Worm (Caenorhabditis elegans) whole organism, young adult: ENCODE measurements around the gene F36G9.13.

Experiments used
- B0035.1 ChIP-seq: sonication (generic microtip); optimal IDR thresholded peaks from 2 replicates; lab custom pipeline; 2016; ENCODE audit warnings: missing genetic modification characterization, mild to moderate bottlenecking, missing compliant biosample characterization, missing genotype, missing genetic modification reagents
- C06A6.2 ChIP-seq: fragments of 200-800 bp; sonication (Bioruptor generic); conservative IDR thresholded peaks from 2 replicates; pipeline ENCODE4 v1.3.6; 2022; ENCODE audit warnings: missing genetic modification characterization, missing compliant biosample characterization
- F10E7.11 ChIP-seq: sonication (generic microtip); optimal IDR thresholded peaks from 2 replicates; lab custom pipeline; 2017; ENCODE audit warnings: mild to moderate bottlenecking, missing genetic modification characterization, moderate library complexity, missing compliant biosample characterization
- F39B2.1 ChIP-seq: fragments of 200-800 bp; sonication (Bioruptor generic); IDR thresholded peaks from 2 replicates; pipeline ENCODE4 v1.3.6; 2022; ENCODE audit warnings: missing genetic modification reagents, missing genetic modification characterization, missing compliant biosample characterization
- F57A8.1 ChIP-seq: fragments of 200-800 bp; sonication (Bioruptor generic); optimal IDR thresholded peaks from 2 replicates; lab custom pipeline; 2018; ENCODE audit warnings: mild to moderate bottlenecking, missing genetic modification characterization, moderate library complexity, missing compliant biosample characterization
- ama-1 ChIP-seq, 3 experiments: fragments of 150-350 bp in 1 of 3; sonication (generic microtip) in 2 of 3; optimal IDR thresholded peaks; 2 replicates each; lab custom pipeline; 2014 to 2018; ENCODE audit warnings: missing biosample characterization in 2 of 3, missing genetic modification characterization in 2 of 3, missing genetic modification reagents in 2 of 3
- aptf-2 ChIP-seq: fragments of 200-800 bp; sonication (Bioruptor generic); conservative IDR thresholded peaks from 2 replicates; pipeline ENCODE4 v1.3.6; 2022; ENCODE audit warnings: missing genetic modification reagents, missing genetic modification characterization, missing compliant biosample characterization
- attf-5 ChIP-seq: fragments of 200-800 bp; sonication (Bioruptor generic); optimal IDR thresholded peaks from 2 replicates; lab custom pipeline; 2018; ENCODE audit warnings: mild to moderate bottlenecking, missing genetic modification characterization, missing compliant biosample characterization
- cebp-2 ChIP-seq: fragments of 200-800 bp; sonication (Bioruptor generic); IDR thresholded peaks from 2 replicates; pipeline ENCODE4 v1.3.6; 2022; ENCODE audit warnings: missing genetic modification characterization, missing compliant biosample characterization
- ceh-100 ChIP-seq: fragments of 200-800 bp; sonication (Bioruptor generic); IDR thresholded peaks from 2 replicates; pipeline ENCODE4 v1.3.6; 2022; ENCODE audit warnings: missing genetic modification reagents, missing genetic modification characterization, missing compliant biosample characterization
- ceh-40 ChIP-seq: fragments of 200-800 bp; sonication (Bioruptor generic); IDR thresholded peaks from 2 replicates; pipeline ENCODE4 v1.3.6; 2022; ENCODE audit warnings: missing genetic modification characterization, missing compliant biosample characterization
- ceh-58 ChIP-seq: fragments of 200-800 bp; sonication (Bioruptor generic); IDR thresholded peaks from 2 replicates; pipeline ENCODE4 v1.3.6; 2022; ENCODE audit warnings: missing genetic modification characterization, missing compliant biosample characterization
- die-1 ChIP-seq: sonication (generic microtip); optimal IDR thresholded peaks from 2 replicates; lab custom pipeline; 2016; ENCODE audit warnings: missing genotype, mild to moderate bottlenecking, missing genetic modification characterization, missing compliant biosample characterization
- dpff-1 ChIP-seq: sonication (generic microtip); optimal IDR thresholded peaks from 2 replicates; lab custom pipeline; 2017; ENCODE audit warnings: mild to moderate bottlenecking, missing genetic modification characterization, missing compliant biosample characterization
- efl-1 ChIP-seq: fragments of 150-350 bp; optimal IDR thresholded peaks from 2 replicates; lab custom pipeline; 2014; ENCODE audit warnings: missing biosample characterization, missing genetic modification reagents, missing genetic modification characterization
- egl-18 ChIP-seq: fragments of 200-800 bp; sonication (Bioruptor generic); IDR thresholded peaks from 2 replicates; pipeline ENCODE4 v1.3.6; 2022; ENCODE audit warnings: missing genetic modification reagents, missing genetic modification characterization, missing compliant biosample characterization
- ekl-4 ChIP-seq: fragments of 200-800 bp; sonication (Bioruptor generic); IDR thresholded peaks from 2 replicates; pipeline ENCODE4 v1.3.6; 2022; ENCODE audit warnings: missing genetic modification reagents, missing genetic modification characterization, missing compliant biosample characterization
- ets-4 ChIP-seq: fragments of 200-800 bp; sonication (Bioruptor generic); optimal IDR thresholded peaks from 2 replicates; lab custom pipeline; 2018; ENCODE audit warnings: mild to moderate bottlenecking, missing genetic modification characterization, missing compliant biosample characterization
- fkh-3 ChIP-seq: sonication (generic microtip); optimal IDR thresholded peaks from 2 replicates; lab custom pipeline; 2016; ENCODE audit warnings: mild to moderate bottlenecking, missing genetic modification characterization, missing compliant biosample characterization
- him-1 ChIP-seq: sonication (generic microtip); optimal IDR thresholded peaks from 2 replicates; lab custom pipeline; 2016; ENCODE audit warnings: missing genotype, missing genetic modification reagents, missing genetic modification characterization, missing compliant biosample characterization
- hlh-26 ChIP-seq: fragments of 200-800 bp; sonication (Bioruptor generic); conservative IDR thresholded peaks from 2 replicates; pipeline ENCODE4 v1.3.6; 2022; ENCODE audit warnings: missing genetic modification reagents, missing genetic modification characterization, missing compliant biosample characterization
- hmg-1.2 ChIP-seq: fragments of 200-800 bp; sonication (Bioruptor generic); IDR thresholded peaks from 2 replicates; pipeline ENCODE4 v1.3.6; 2022; ENCODE audit warnings: missing genetic modification reagents, missing genetic modification characterization, missing compliant biosample characterization
- let-526 ChIP-seq: fragments of 200-800 bp; sonication (Bioruptor generic); IDR thresholded peaks from 2 replicates; pipeline ENCODE4 v1.3.6; 2022; ENCODE audit warnings: missing genetic modification reagents, missing genetic modification characterization, missing compliant biosample characterization
- lin-54 ChIP-seq: fragments of 200-800 bp; sonication (Bioruptor generic); optimal IDR thresholded peaks from 2 replicates; lab custom pipeline; 2018; ENCODE audit warnings: mild to moderate bottlenecking, missing genetic modification characterization, missing compliant biosample characterization
- lir-1 ChIP-seq: fragments of 200-800 bp; sonication (Bioruptor generic); conservative IDR thresholded peaks from 2 replicates; pipeline ENCODE4 v1.3.6; 2022; ENCODE audit warnings: missing genetic modification reagents, missing genetic modification characterization, missing compliant biosample characterization
- lsl-1 ChIP-seq: fragments of 200-800 bp; sonication (Bioruptor generic); optimal IDR thresholded peaks from 2 replicates; lab custom pipeline; 2018; ENCODE audit warnings: mild to moderate bottlenecking, missing genetic modification characterization, moderate library complexity, missing compliant biosample characterization
- madf-3 ChIP-seq: fragments of 200-800 bp; sonication (Bioruptor generic); IDR thresholded peaks from 2 replicates; pipeline ENCODE4 v1.3.6; 2022; ENCODE audit warnings: missing genetic modification reagents, missing genetic modification characterization, missing compliant biosample characterization
- nfyb-1 ChIP-seq: fragments of 200-800 bp; sonication (Bioruptor generic); IDR thresholded peaks from 2 replicates; pipeline ENCODE4 v1.3.6; 2022; ENCODE audit warnings: missing genetic modification reagents, missing genetic modification characterization, missing compliant biosample characterization
- nhr-179 ChIP-seq: sonication (generic microtip); optimal IDR thresholded peaks from 2 replicates; lab custom pipeline; 2016; ENCODE audit warnings: mild to moderate bottlenecking, missing genetic modification characterization, missing compliant biosample characterization
- pha-4 ChIP-seq: fragments of 150-350 bp; sonication (generic microtip); optimal IDR thresholded peaks from 2 replicates; lab custom pipeline; 2014; ENCODE audit warnings: missing biosample characterization, missing genetic modification reagents, missing genetic modification characterization
- sea-2 ChIP-seq: fragments of 200-800 bp; sonication (Bioruptor generic); IDR thresholded peaks from 2 replicates; pipeline ENCODE4 v1.3.6; 2022; ENCODE audit warnings: missing genetic modification characterization, missing compliant biosample characterization
- snpc-4 ChIP-seq, 5 experiments: fragments of 150-350 bp in 1 of 5; sonication (generic microtip) in 4 of 5; optimal IDR thresholded peaks; 2 replicates each; lab custom pipeline; 2014 to 2018; ENCODE audit warnings: missing genetic modification characterization in 5 of 5, missing biosample characterization in 3 of 5, antibody characterized with exemption in 2 of 5, mild to moderate bottlenecking in 2 of 5, missing compliant biosample characterization in 2 of 5, missing genotype in 2 of 5, moderate library complexity in 2 of 5, missing genetic modification reagents in 1 of 5
- tbp1 ChIP-seq: fragments of 200-800 bp; sonication (Bioruptor generic); optimal IDR thresholded peaks from 2 replicates; lab custom pipeline; 2018; ENCODE audit warnings: mild to moderate bottlenecking, missing genetic modification characterization, missing compliant biosample characterization
- ztf-18 ChIP-seq: sonication (generic microtip); optimal IDR thresholded peaks from 2 replicates; lab custom pipeline; 2016; ENCODE audit warnings: missing genotype, mild to moderate bottlenecking, missing genetic modification characterization, missing compliant biosample characterization
- ztf-28 ChIP-seq: fragments of 200-800 bp; sonication (Bioruptor generic); IDR thresholded peaks from 2 replicates; pipeline ENCODE4 v1.3.6; 2022; ENCODE audit warnings: missing genetic modification reagents, missing genetic modification characterization, missing compliant biosample characterization
- ztf-3 ChIP-seq: fragments of 200-800 bp; sonication (Bioruptor generic); optimal IDR thresholded peaks from 2 replicates; lab custom pipeline; 2018; ENCODE audit warnings: mild to moderate bottlenecking, missing genetic modification characterization, missing compliant biosample characterization
- ztf-6 ChIP-seq: fragments of 200-800 bp; sonication (Bioruptor generic); IDR thresholded peaks from 2 replicates; pipeline ENCODE4 v1.3.6; 2022; ENCODE audit warnings: missing genetic modification reagents, missing genetic modification characterization, missing compliant biosample characterization

Gene F36G9.13

ce11 chrV:15952762-15953161 lies 30.3 kb upstream of the F36G9.13 start, which contains the start of gene srw-56:
Gene srw-56 (minus strand): TSS chrV:15952862.
- TF ChIP-seq hmg-1.2 (GFP tag; lab: Robert Waterston, UW) (no peak), ets-4 (GFP tag; lab: Kevin White, UChicago) (no peak), efl-1 (GFP tag; lab: Kevin White, UChicago) (no peak), let-526 (GFP tag; lab: Robert Waterston, UW) (no peak), B0035.1 (tag; lab: Kevin White, UChicago) (no peak), C06A6.2 (GFP tag; lab: Robert Waterston, UW) (no peak), ceh-100 (GFP tag; lab: Robert Waterston, UW) (no peak), ekl-4 (no peak), madf-3 (GFP tag; lab: Robert Waterston, UW) (no peak), lir-1 (no peak), F10E7.11 (tag; lab: Kevin White, UChicago) (no peak), ztf-28 (no peak), cebp-2 (GFP tag; lab: Robert Waterston, UW) (no peak), dpff-1 (tag; lab: Kevin White, UChicago) (no peak), fkh-3 (no peak), lin-54 (GFP tag; lab: Kevin White, UChicago) (no peak), tbp1 (GFP tag; lab: Kevin White, UChicago) (no peak)

ce11 chrV:15954932-15955331 lies 28.2 kb upstream of the F36G9.13 start, which contains the start of gene srw-57:
Gene srw-57 (minus strand): TSS chrV:15955032.
- TF ChIP-seq F57A8.1 (GFP tag; lab: Kevin White, UChicago) (no peak), sea-2 (no peak), efl-1 (GFP tag; lab: Kevin White, UChicago) (no peak), hlh-26 (GFP tag; lab: Robert Waterston, UW) (no peak), lsl-1 (GFP tag; lab: Kevin White, UChicago) (no peak), snpc-4 (GFP tag; optimal IDR thresholded peaks at IDR 0.05; lab: Kevin White, UChicago) (no peak), snpc-4 (tag; optimal IDR thresholded peaks at IDR 0.05; lab: Kevin White, UChicago) (no peak), pha-4 (tag; lab: Kevin White, UChicago) (no peak), ekl-4 (no peak), attf-5 (GFP tag; lab: Kevin White, UChicago) (no peak), nhr-179 (tag; lab: Kevin White, UChicago) (no peak)

ce11 chrV:15955497-15955896 lies 27.6 kb upstream of the F36G9.13 start, which contains the start of gene srh-186:
Gene srh-186 (plus strand): TSS chrV:15955797.
- TF ChIP-seq him-1 (tag; lab: Kevin White, UChicago) (no peak), egl-18 (GFP tag; lab: Robert Waterston, UW) (no peak), ceh-40 (GFP tag; lab: Robert Waterston, UW) (no peak), ztf-3 (no peak), nfyb-1 (GFP tag; lab: Robert Waterston, UW) (no peak), die-1 (tag; lab: Kevin White, UChicago) (no peak)

- TF ChIP-seq ceh-58 (no peak), ztf-18 (no peak), ceh-100 (GFP tag; lab: Robert Waterston, UW) (no peak), ceh-40 (GFP tag; lab: Robert Waterston, UW) (no peak), F39B2.1 (GFP tag; lab: Robert Waterston, UW) (no peak), ama-1 (optimal IDR thresholded peaks at IDR 0.05; lab: Kevin White, UChicago) (no peak), ama-1 (GFP tag; optimal IDR thresholded peaks at IDR 0.05; lab: Kevin White, UChicago) (no peak), ztf-6 (GFP tag; lab: Robert Waterston, UW) (no peak), aptf-2 (GFP tag; lab: Robert Waterston, UW) (no peak)
Observed at ce11 chrV:15957098-15957497, 26.0 kb upstream of the F36G9.13 start, which contains the start of gene F36G9.3. Gene F36G9.3 (plus strand): TSS chrV:15957398.
